Worm (Caenorhabditis elegans): ENCODE results near the gene mig-38.

Gene mig-38

ce11 chrIV:11635437-11636408 is 41.7 kb downstream of the mig-38 start, which contains the start of gene mars-1 (continued):
- no peak for TF ChIP-seq akir-1 (GFP tag; optimal IDR thresholded peaks at IDR 0.05)
- peak; percentile 8 for TF ChIP-seq ceh-27 (GFP tag; optimal IDR thresholded peaks at IDR 0.05)
- TF ChIP-seq let-526 (GFP tag; IDR thresholded peaks at IDR 0.05): no peak
- TF ChIP-seq Y56A3A.18 (GFP tag; IDR thresholded peaks at IDR 0.05): no peak
- TF ChIP-seq ztf-26 (tag; optimal IDR thresholded peaks at IDR 0.05): no peak
- no peak for TF ChIP-seq zim-3 (tag; optimal IDR thresholded peaks at IDR 0.05)
- TF ChIP-seq ccch-3 (GFP tag; optimal IDR thresholded peaks at IDR 0.05): no peak
- 0 out of 2 replicates have a peak, but pooled peaks have one; percentile 42 for TF ChIP-seq nfyb-1 (GFP tag; IDR thresholded peaks at IDR 0.05)
- no peak for TF ChIP-seq sdz-38 (tag; optimal IDR thresholded peaks at IDR 0.05)
- no peak for TF ChIP-seq madf-6 (GFP tag; IDR thresholded peaks at IDR 0.05)
- no peak for TF ChIP-seq ztf-22 (GFP tag; optimal IDR thresholded peaks at IDR 0.05)
- no peak for TF ChIP-seq F57A8.1 (GFP tag; optimal IDR thresholded peaks at IDR 0.05)
- TF ChIP-seq unc-62 (GFP tag; optimal IDR thresholded peaks at IDR 0.05): no peak
- no peak for TF ChIP-seq Y79H2A.3 (GFP tag; conservative IDR thresholded peaks at IDR 0.05)
- no peak for TF ChIP-seq him-1 (tag; optimal IDR thresholded peaks at IDR 0.05)
- TF ChIP-seq T26A5.8 (tag; optimal IDR thresholded peaks at IDR 0.05): no peak
- no peak for TF ChIP-seq sea-2 (GFP tag; IDR thresholded peaks at IDR 0.05)
- peak; percentile 57 for TF ChIP-seq K12H6.12 (tag; optimal IDR thresholded peaks at IDR 0.05)
- TF ChIP-seq ceh-79 (tag; optimal IDR thresholded peaks at IDR 0.05): no peak
- no peak for TF ChIP-seq dpff-1 (tag; optimal IDR thresholded peaks at IDR 0.05)
- no peak for TF ChIP-seq ceh-40 (GFP tag; IDR thresholded peaks at IDR 0.05)
- no peak for TF ChIP-seq lir-1 (GFP tag; conservative IDR thresholded peaks at IDR 0.05)
- no peak for TF ChIP-seq ztf-18 (tag; optimal IDR thresholded peaks at IDR 0.05)
- no peak for TF ChIP-seq nhr-120 (GFP tag; IDR thresholded peaks at IDR 0.05)
- TF ChIP-seq rcor-1 (GFP tag; IDR thresholded peaks at IDR 0.05): peak; percentile 22; the same call in 1 of the 2 replicates
- no peak for TF ChIP-seq bed-1 (GFP tag; IDR thresholded peaks at IDR 0.05)
- TF ChIP-seq F10E7.11 (tag; optimal IDR thresholded peaks at IDR 0.05): no peak
- no peak for TF ChIP-seq Y53G8AR.9 (GFP tag; conservative IDR thresholded peaks at IDR 0.05)
- TF ChIP-seq C17E4.6 (GFP tag; IDR thresholded peaks at IDR 0.05): no peak
- peak; percentile 43 for TF ChIP-seq lsl-1 (GFP tag; optimal IDR thresholded peaks at IDR 0.05)
- peak; percentile 43 for TF ChIP-seq tbp1 (GFP tag; optimal IDR thresholded peaks at IDR 0.05)
- TF ChIP-seq F23B12.7 (tag; optimal IDR thresholded peaks at IDR 0.05; ENCODE audit: insufficient read depth): no peak
- TF ChIP-seq unc-130 (GFP tag; optimal IDR thresholded peaks at IDR 0.05): peak; percentile 49
- TF ChIP-seq ztf-25 (GFP tag; IDR thresholded peaks at IDR 0.05): no peak
- TF ChIP-seq aptf-2 (GFP tag; conservative IDR thresholded peaks at IDR 0.05): no peak
- TF ChIP-seq efl-1 (GFP tag; optimal IDR thresholded peaks at IDR 0.05): peak; percentile 3
- peak in 1 of 3 experiments; percentile 23 for TF ChIP-seq lin-35 (GFP tag; optimal IDR thresholded peaks at IDR 0.05)
- TF ChIP-seq F39B2.1 (GFP tag; IDR thresholded peaks at IDR 0.05): no peak
- no peak for TF ChIP-seq rec-8 (tag; optimal IDR thresholded peaks at IDR 0.05)
- no peak for TF ChIP-seq nhr-90 (tag; optimal IDR thresholded peaks at IDR 0.05)
- TF ChIP-seq snpc-4 (GFP tag; optimal IDR thresholded peaks at IDR 0.05): no peak
- peak in 2 of 4 experiments; percentile 12 to 41 for TF ChIP-seq snpc-4 (tag; optimal IDR thresholded peaks at IDR 0.05)
- no peak for TF ChIP-seq ets-4 (GFP tag; optimal IDR thresholded peaks at IDR 0.05)
- peak; percentile 31; the same call in 1 of the 2 replicates for TF ChIP-seq hmg-1.2 (GFP tag; IDR thresholded peaks at IDR 0.05)
- TF ChIP-seq B0035.1 (tag; optimal IDR thresholded peaks at IDR 0.05): no peak
- TF ChIP-seq somi-1 (GFP tag; optimal IDR thresholded peaks at IDR 0.05): no peak
- TF ChIP-seq attf-3 (GFP tag; conservative IDR thresholded peaks at IDR 0.05): no peak
